Fruit fly (Drosophila melanogaster) whole organism, prepupa: ENCODE measurements around the gene Gr28a.

ENCODE experiments used
- Blimp-1 ChIP-seq: fragments of 200-800 bp; sonication (Bioruptor generic); optimal IDR thresholded peaks from 3 replicates; lab custom pipeline; 2017; ENCODE audit warnings: missing biosample characterization, missing genetic modification characterization, mild to moderate bottlenecking, moderate library complexity, missing genetic modification reagents
- CG10631 ChIP-seq: fragments of 200-800 bp; sonication (Bioruptor generic); optimal IDR thresholded peaks from 2 replicates; lab custom pipeline; 2016; ENCODE audit warnings: missing biosample characterization, missing genetic modification characterization
- CG11294 ChIP-seq: fragments of 200-800 bp; sonication (Bioruptor generic); IDR thresholded peaks from 2 replicates; pipeline ENCODE4 v1.3.6; 2022; ENCODE audit warnings: missing biosample characterization, missing genetic modification characterization
- CG11902 ChIP-seq: fragments of 200-800 bp; sonication (Bioruptor generic); optimal IDR thresholded peaks from 3 replicates; lab custom pipeline; 2016; ENCODE audit warnings: missing biosample characterization, missing genetic modification characterization
- CG15336 ChIP-seq: fragments of 200-800 bp; sonication (Bioruptor generic); IDR thresholded peaks from 2 replicates; pipeline ENCODE4 v1.3.6; 2022; ENCODE audit warnings: missing biosample characterization, missing genetic modification characterization
- CG1621 ChIP-seq: fragments of 200-800 bp; sonication (Bioruptor generic); optimal IDR thresholded peaks from 3 replicates; lab custom pipeline; 2018; ENCODE audit warnings: missing biosample characterization, mild to moderate bottlenecking, missing genetic modification characterization
- CG3032 ChIP-seq: fragments of 200-800 bp; optimal IDR thresholded peaks from 2 replicates; lab custom pipeline; 2019; ENCODE audit warnings: missing biosample characterization, mild to moderate bottlenecking, missing genetic modification characterization, moderate library complexity
- CG31627 ChIP-seq: fragments of 200-800 bp; sonication (Bioruptor generic); optimal IDR thresholded peaks from 3 replicates; lab custom pipeline; 2016; ENCODE audit warnings: missing biosample characterization, missing genetic modification characterization
- CG32006 ChIP-seq: fragments of 200-800 bp; sonication (Bioruptor generic); optimal IDR thresholded peaks from 3 replicates; lab custom pipeline; 2017; ENCODE audit warnings: missing biosample characterization, mild to moderate bottlenecking, missing genetic modification characterization
- CG34406 ChIP-seq: fragments of 200-800 bp; sonication (Bioruptor generic); optimal IDR thresholded peaks from 3 replicates; lab custom pipeline; 2016; ENCODE audit warnings: missing biosample characterization, missing genetic modification characterization
- CG3919 ChIP-seq: fragments of 200-800 bp; sonication (Bioruptor generic); optimal IDR thresholded peaks from 3 replicates; lab custom pipeline; 2016; ENCODE audit warnings: missing biosample characterization, missing genetic modification characterization
- CG4318 ChIP-seq: fragments of 200-800 bp; sonication (Bioruptor generic); optimal IDR thresholded peaks from 3 replicates; lab custom pipeline; 2017; ENCODE audit warnings: missing biosample characterization, mild to moderate bottlenecking, missing genetic modification characterization
- CG6163 ChIP-seq: fragments of 200-800 bp; sonication (Bioruptor generic); IDR thresholded peaks from 3 replicates; pipeline ENCODE4 v1.3.6; 2022; ENCODE audit warnings: missing biosample characterization, missing genetic modification characterization
- CG6792 ChIP-seq: fragments of 200-800 bp; sonication (Bioruptor generic); optimal IDR thresholded peaks from 3 replicates; lab custom pipeline; 2016; ENCODE audit warnings: missing biosample characterization, missing genetic modification characterization
- CG6808 ChIP-seq: fragments of 200-800 bp; sonication (Bioruptor generic); optimal IDR thresholded peaks from 3 replicates; lab custom pipeline; 2017; ENCODE audit warnings: missing biosample characterization, missing genetic modification characterization, mild to moderate bottlenecking, moderate library complexity, missing genetic modification reagents
- CG7368 ChIP-seq: fragments of 200-800 bp; sonication (Bioruptor generic); optimal IDR thresholded peaks from 3 replicates; lab custom pipeline; 2016; ENCODE audit warnings: missing biosample characterization, missing genetic modification characterization
- CG8632 ChIP-seq: fragments of 200-800 bp; sonication (Bioruptor generic); optimal IDR thresholded peaks from 3 replicates; lab custom pipeline; 2016; ENCODE audit warnings: missing biosample characterization, missing genetic modification characterization
- CG9139 ChIP-seq: fragments of 200-800 bp; sonication (Bioruptor generic); optimal IDR thresholded peaks from 3 replicates; lab custom pipeline; 2017; ENCODE audit warnings: missing biosample characterization, mild to moderate bottlenecking, missing genetic modification characterization
- Eip93F ChIP-seq: fragments of 200-800 bp; sonication (Bioruptor generic); optimal IDR thresholded peaks from 2 replicates; lab custom pipeline; 2016; ENCODE audit warnings: missing biosample characterization, mild to moderate bottlenecking, missing genetic modification characterization
- Ets21C ChIP-seq: fragments of 200-800 bp; sonication (Bioruptor generic); optimal IDR thresholded peaks from 3 replicates; lab custom pipeline; 2016; ENCODE audit warnings: missing biosample characterization, missing genetic modification characterization
- Ets96B ChIP-seq: fragments of 200-800 bp; optimal IDR thresholded peaks from 2 replicates; lab custom pipeline; 2019; ENCODE audit warnings: missing biosample characterization, mild to moderate bottlenecking, missing genetic modification characterization, moderate library complexity
- Gug ChIP-seq: fragments of 200-800 bp; sonication (Bioruptor generic); IDR thresholded peaks from 2 replicates; pipeline ENCODE4 v1.3.6; 2022; ENCODE audit warnings: missing biosample characterization, missing genetic modification characterization
- Hr38 ChIP-seq: sonication (Bioruptor generic); optimal IDR thresholded peaks from 2 replicates; lab custom pipeline; 2016; ENCODE audit warnings: missing biosample characterization, missing genetic modification characterization
- Hr4 ChIP-seq: fragments of 200-800 bp; sonication (Bioruptor generic); optimal IDR thresholded peaks from 3 replicates; lab custom pipeline; 2016; ENCODE audit warnings: missing biosample characterization, missing genetic modification characterization
- Lpt ChIP-seq: fragments of 200-800 bp; sonication (Bioruptor generic); optimal IDR thresholded peaks from 3 replicates; lab custom pipeline; 2016; ENCODE audit warnings: missing biosample characterization, missing genetic modification characterization
- Met ChIP-seq: fragments of 200-800 bp; sonication (Bioruptor generic); optimal IDR thresholded peaks from 3 replicates; lab custom pipeline; 2016; ENCODE audit warnings: missing biosample characterization, missing genetic modification characterization
- OdsH ChIP-seq: fragments of 200-800 bp; sonication (Bioruptor generic); optimal IDR thresholded peaks from 3 replicates; lab custom pipeline; 2016; ENCODE audit warnings: missing biosample characterization, missing genetic modification characterization
- Smox ChIP-seq: fragments of 200-800 bp; sonication (Bioruptor generic); optimal IDR thresholded peaks from 3 replicates; lab custom pipeline; 2016; ENCODE audit warnings: missing biosample characterization, missing genetic modification characterization
- Sox14 ChIP-seq: fragments of 200-800 bp; sonication (Bioruptor generic); optimal IDR thresholded peaks from 3 replicates; lab custom pipeline; 2016; ENCODE audit warnings: missing biosample characterization, missing genetic modification characterization
- Sox15 ChIP-seq: fragments of 200-800 bp; sonication (Bioruptor generic); optimal IDR thresholded peaks from 3 replicates; lab custom pipeline; 2016; ENCODE audit warnings: missing biosample characterization, missing genetic modification characterization
- achi ChIP-seq: fragments of 200-800 bp; sonication (Bioruptor generic); optimal IDR thresholded peaks from 3 replicates; lab custom pipeline; 2016; ENCODE audit warnings: missing biosample characterization, missing genetic modification characterization
- acj6 ChIP-seq: fragments of 200-800 bp; sonication (Bioruptor generic); optimal IDR thresholded peaks from 3 replicates; lab custom pipeline; 2016; ENCODE audit warnings: missing biosample characterization, missing genetic modification characterization
- cyc ChIP-seq: fragments of 200-800 bp; sonication (Bioruptor generic); optimal IDR thresholded peaks from 3 replicates; lab custom pipeline; 2016; ENCODE audit warnings: missing biosample characterization, missing genetic modification characterization
- dac ChIP-seq: fragments of 200-800 bp; sonication (Bioruptor generic); optimal IDR thresholded peaks from 2 replicates; lab custom pipeline; 2017; ENCODE audit warnings: missing biosample characterization, mild to moderate bottlenecking, missing genetic modification characterization
- dsx ChIP-seq: fragments of 200-800 bp; optimal IDR thresholded peaks from 3 replicates; lab custom pipeline; 2019; ENCODE audit warnings: missing biosample characterization, mild to moderate bottlenecking, missing genetic modification characterization, moderate library complexity; ENCODE audit not compliant: poor library complexity, severe bottlenecking
- esn ChIP-seq: fragments of 200-800 bp; sonication (Bioruptor generic); optimal IDR thresholded peaks from 2 replicates; lab custom pipeline; 2016; ENCODE audit warnings: missing biosample characterization, mild to moderate bottlenecking, missing genetic modification characterization, moderate library complexity
- fd59A ChIP-seq: fragments of 200-800 bp; sonication (Bioruptor generic); optimal IDR thresholded peaks from 2 replicates; lab custom pipeline; 2017; ENCODE audit warnings: missing biosample characterization, mild to moderate bottlenecking, missing genetic modification characterization, missing genetic modification reagents
- fd85E ChIP-seq: fragments of 200-800 bp; sonication (Bioruptor generic); optimal IDR thresholded peaks from 3 replicates; lab custom pipeline; 2016; ENCODE audit warnings: missing biosample characterization, missing genetic modification characterization
- fkh ChIP-seq: fragments of 200-800 bp; sonication (Bioruptor generic); optimal IDR thresholded peaks from 3 replicates; lab custom pipeline; 2017; ENCODE audit warnings: missing biosample characterization, mild to moderate bottlenecking, missing genetic modification characterization, moderate library complexity
- lz ChIP-seq: fragments of 200-800 bp; sonication (Bioruptor generic); optimal IDR thresholded peaks from 3 replicates; lab custom pipeline; 2016; ENCODE audit warnings: missing biosample characterization, missing genetic modification characterization
- pdm3 ChIP-seq: fragments of 200-800 bp; sonication (Bioruptor generic); optimal IDR thresholded peaks from 3 replicates; lab custom pipeline; 2016; ENCODE audit warnings: missing biosample characterization, missing genetic modification characterization
- salr ChIP-seq, 2 experiments: fragments of 200-800 bp; sonication (Bioruptor generic); optimal IDR thresholded peaks; 3 replicates each; lab custom pipeline; 2016 to 2018; ENCODE audit warnings: missing biosample characterization in 2 of 2, missing genetic modification characterization in 2 of 2, mild to moderate bottlenecking in 1 of 2
- spab ChIP-seq: fragments of 200-800 bp; sonication (Bioruptor generic); optimal IDR thresholded peaks from 2 replicates; lab custom pipeline; 2017; ENCODE audit warnings: missing biosample characterization, mild to moderate bottlenecking, missing genetic modification characterization, missing genetic modification reagents
- ss ChIP-seq, 2 experiments: fragments of 200-800 bp; sonication (Bioruptor generic); optimal IDR thresholded peaks; 2 replicates in 1 of 2; 3 replicates in 1 of 2; lab custom pipeline; 2017 to 2018; ENCODE audit warnings: mild to moderate bottlenecking in 2 of 2, missing biosample characterization in 2 of 2, missing genetic modification characterization in 2 of 2, moderate library complexity in 1 of 2
- topi ChIP-seq: fragments of 200-800 bp; sonication (Bioruptor generic); optimal IDR thresholded peaks from 3 replicates; lab custom pipeline; 2016; ENCODE audit warnings: missing biosample characterization, missing genetic modification characterization
- vri ChIP-seq: fragments of 200-800 bp; sonication (Bioruptor generic); optimal IDR thresholded peaks from 3 replicates; lab custom pipeline; 2016; ENCODE audit warnings: missing biosample characterization, mild to moderate bottlenecking, missing genetic modification characterization

Gene Gr28a

dm6 chr2L:7424907-7425689 is 28.9 kb downstream of the Gr28a start (continued):
- TF ChIP-seq ss (GFP tag; optimal IDR thresholded peaks at IDR 0.05; lab: Kevin White, UChicago) (peak; percentile 7 to 21), CG9139 (GFP tag; lab: Kevin White, UChicago) (no peak), salr (GFP tag; optimal IDR thresholded peaks at IDR 0.05; lab: Kevin White, UChicago) (peak; percentile 24 to 31), CG6808 (GFP tag; lab: Kevin White, UChicago) (peak; percentile 13), dac (GFP tag; lab: Kevin White, UChicago) (peak; percentile 37), CG32006 (GFP tag; lab: Kevin White, UChicago) (peak; percentile 66), Hr4 (GFP tag; lab: Kevin White, UChicago) (peak; percentile 68), OdsH (GFP tag; lab: Kevin White, UChicago) (peak; percentile 79), Sox14 (GFP tag; lab: Kevin White, UChicago) (peak; percentile 89), Sox15 (GFP tag; lab: Kevin White, UChicago) (peak; percentile 78), Ets21C (GFP tag; lab: Kevin White, UChicago) (peak; percentile 87), CG11902 (peak; percentile 76)

dm6 chr2L:7424282-7424905 is 29.6 kb downstream of the Gr28a start:
- no peak for TF ChIP-seq Hr38 (GFP tag; lab: Kevin White, UChicago)
- TF ChIP-seq Eip93F (GFP tag; lab: Kevin White, UChicago), result no peak
- TF ChIP-seq CG4318 (GFP tag; lab: Kevin White, UChicago), result peak; percentile 43
- peak; percentile 42 for TF ChIP-seq topi (GFP tag; lab: Kevin White, UChicago)
- TF ChIP-seq CG6792 (GFP tag; lab: Kevin White, UChicago), result peak; percentile 36
- peak; percentile 32 for TF ChIP-seq spab (GFP tag; lab: Kevin White, UChicago)
- TF ChIP-seq CG11294 (GFP tag; lab: Robert Waterston, UW), result no peak
- no peak for TF ChIP-seq CG7368
- TF ChIP-seq OdsH (GFP tag; lab: Kevin White, UChicago), result peak; percentile 64
- no peak for TF ChIP-seq dsx
- peak; percentile 24 for TF ChIP-seq achi
- TF ChIP-seq CG9139 (GFP tag; lab: Kevin White, UChicago), result no peak
- no peak for TF ChIP-seq CG11902
- TF ChIP-seq CG15336 (GFP tag; lab: Robert Waterston, UW), result peak; percentile 63
- peak; percentile 37 for TF ChIP-seq CG1621 (tag; lab: Kevin White, UChicago)
- TF ChIP-seq acj6 (GFP tag; lab: Kevin White, UChicago), result peak; percentile 40
- TF ChIP-seq Smox (GFP tag; lab: Kevin White, UChicago), result peak; percentile 13
- no peak for TF ChIP-seq fd85E (GFP tag; lab: Kevin White, UChicago)
- peak; percentile 6 for TF ChIP-seq vri (GFP tag; lab: Kevin White, UChicago)
- peak; percentile 43 for TF ChIP-seq CG8632 (GFP tag; lab: Kevin White, UChicago)
- peak; percentile 36 for TF ChIP-seq Ets96B (tag; lab: Kevin White, UChicago)
- peak; percentile 57 for TF ChIP-seq CG6163
- peak; percentile 53 for TF ChIP-seq CG3032
- TF ChIP-seq pdm3 (GFP tag; lab: Kevin White, UChicago), result peak; percentile 61
- TF ChIP-seq Gug, result 0 out of 2 replicates have a peak, but pooled peaks have one; percentile 17
- TF ChIP-seq CG10631 (GFP tag; lab: Kevin White, UChicago), result peak; percentile 69
- peak; percentile 55 for TF ChIP-seq CG31627
- TF ChIP-seq CG6808 (GFP tag; lab: Kevin White, UChicago), result peak; percentile 11
- peak; percentile 31 for TF ChIP-seq Met (GFP tag; lab: Kevin White, UChicago)
- TF ChIP-seq CG34406, result no peak
- peak; percentile 1 for TF ChIP-seq esn (GFP tag; lab: Kevin White, UChicago)
- TF ChIP-seq fd59A (GFP tag; lab: Kevin White, UChicago), result peak; percentile 24
- TF ChIP-seq lz, result peak; percentile 50
- no peak for TF ChIP-seq fkh (GFP tag; lab: Kevin White, UChicago)
- TF ChIP-seq Lpt (GFP tag; lab: Kevin White, UChicago), result no peak
- peak; percentile 67 for TF ChIP-seq Hr4 (GFP tag; lab: Kevin White, UChicago)
- peak; percentile 13 for TF ChIP-seq CG3919
- TF ChIP-seq CG32006 (GFP tag; lab: Kevin White, UChicago), result peak; percentile 75
- TF ChIP-seq cyc (GFP tag; lab: Kevin White, UChicago), result peak; percentile 35
- peak; percentile 71 for TF ChIP-seq Sox14 (GFP tag; lab: Kevin White, UChicago)
- TF ChIP-seq Blimp-1 (GFP tag; lab: Kevin White, UChicago), result no peak
